Worm (Caenorhabditis elegans) whole organism, late embryonic: Measurements from ENCODE around the gene sri-65.

Experiments used
- ceh-31 ChIP-seq: sonication (generic microtip); optimal IDR thresholded peaks from 2 replicates; lab custom pipeline; 2016; ENCODE audit warnings: missing genetic modification characterization, missing compliant biosample characterization
- dmd-4 ChIP-seq: sonication (generic microtip); optimal IDR thresholded peaks from 2 replicates; lab custom pipeline; 2016; ENCODE audit warnings: borderline replicate concordance, missing genetic modification characterization, missing compliant biosample characterization
- fkh-6 ChIP-seq: sonication (generic microtip); optimal IDR thresholded peaks from 2 replicates; lab custom pipeline; 2016; ENCODE audit warnings: missing genetic modification characterization, missing compliant biosample characterization
- pha-4 ChIP-seq: fragments of 150-350 bp; optimal IDR thresholded peaks from 2 replicates; lab custom pipeline; 2018; ENCODE audit warnings: missing biosample characterization, missing genetic modification reagents, missing genetic modification characterization
- unc-86 ChIP-seq: sonication (generic microtip); optimal IDR thresholded peaks from 2 replicates; lab custom pipeline; 2016; ENCODE audit warnings: missing genetic modification characterization, missing compliant biosample characterization

ce11 chrV:16410521-16410920, 22.4 kb upstream of the sri-65 start, which contains the start of gene srh-145:
- no peak for TF ChIP-seq pha-4 (tag; lab: Kevin White, UChicago)
- no peak for TF ChIP-seq ceh-31 (tag; lab: Kevin White, UChicago)
- no peak for TF ChIP-seq unc-86 (tag; lab: Kevin White, UChicago)
- no peak for TF ChIP-seq dmd-4 (tag; lab: Kevin White, UChicago)
- TF ChIP-seq fkh-6 (tag; lab: Kevin White, UChicago) = no peak
